Fruit fly (Drosophila melanogaster): ENCODE data around the gene bai.

bai gene

dm6 chr3R:25049742-25050517 lies 10.8 kb downstream of the bai start (continued):
- TF ChIP-seq CG11504 (tag; optimal IDR thresholded peaks at IDR 0.05), result no peak
- TF ChIP-seq CG6765 (GFP tag; optimal IDR thresholded peaks at IDR 0.05), result peak; percentile 54
- peak; percentile 44 for TF ChIP-seq CG3281 (GFP tag; optimal IDR thresholded peaks at IDR 0.05)
- TF ChIP-seq bab2 (GFP tag; optimal IDR thresholded peaks at IDR 0.05), result no peak
- TF ChIP-seq Atf-2 (GFP tag; optimal IDR thresholded peaks at IDR 0.05), result no peak
- TF ChIP-seq Lpt (GFP tag; optimal IDR thresholded peaks at IDR 0.05), result no peak
- peak; percentile 14 for TF ChIP-seq CoRest (tag; optimal IDR thresholded peaks at IDR 0.05)
- no peak for TF ChIP-seq CG18599 (GFP tag; optimal IDR thresholded peaks at IDR 0.05)
- TF ChIP-seq kah (GFP tag; optimal IDR thresholded peaks at IDR 0.05), result peak; percentile 17
- TF ChIP-seq sima (GFP tag; optimal IDR thresholded peaks at IDR 0.05), result no peak
- no peak for TF ChIP-seq nerfin-2 (GFP tag; IDR thresholded peaks at IDR 0.05; ENCODE audit: partially characterized antibody)
- TF ChIP-seq CG14860 (GFP tag; IDR thresholded peaks at IDR 0.05; ENCODE audit: partially characterized antibody), result no peak
- peak; percentile 31 for TF ChIP-seq psq (GFP tag; optimal IDR thresholded peaks at IDR 0.05)
- no peak for TF ChIP-seq ems (GFP tag; optimal IDR thresholded peaks at IDR 0.05)
- peak; percentile 28 for TF ChIP-seq tap (tag; optimal IDR thresholded peaks at IDR 0.05)
- no peak for TF ChIP-seq Doc2 (GFP tag; IDR thresholded peaks at IDR 0.05)
- no peak for TF ChIP-seq B-H1 (GFP tag; IDR thresholded peaks at IDR 0.05)
- TF ChIP-seq trem (tag; optimal IDR thresholded peaks at IDR 0.05), result peak; percentile 48
- peak; percentile 27 for TF ChIP-seq gcm2 (GFP tag; optimal IDR thresholded peaks at IDR 0.05)
- TF ChIP-seq so (GFP tag; IDR thresholded peaks at IDR 0.05), result no peak
- TF ChIP-seq hkb (optimal IDR thresholded peaks at IDR 0.05), result no peak
- no peak for TF ChIP-seq hkb (GFP tag; IDR thresholded peaks at IDR 0.05)
- TF ChIP-seq CG10654 (GFP tag; optimal IDR thresholded peaks at IDR 0.05), result no peak
- TF ChIP-seq Nf-YB (GFP tag; optimal IDR thresholded peaks at IDR 0.05), result peak; percentile 85
- TF ChIP-seq Sox100B (GFP tag; optimal IDR thresholded peaks at IDR 0.05), result no peak
- TF ChIP-seq CG6175 (GFP tag; IDR thresholded peaks at IDR 0.05), result no peak
- no peak for TF ChIP-seq CG13287 (GFP tag; IDR thresholded peaks at IDR 0.05; ENCODE audit: partially characterized antibody)
- TF ChIP-seq CG33557 (GFP tag; optimal IDR thresholded peaks at IDR 0.05), result peak; percentile 30
- TF ChIP-seq amos (GFP tag; IDR thresholded peaks at IDR 0.05; ENCODE audit: partially characterized antibody), result no peak
- TF ChIP-seq CG13424 (tag; optimal IDR thresholded peaks at IDR 0.05), result no peak
- no peak for TF ChIP-seq CG6654 (GFP tag; optimal IDR thresholded peaks at IDR 0.05)
- TF ChIP-seq CG17568 (GFP tag; optimal IDR thresholded peaks at IDR 0.05), result no peak
- TF ChIP-seq row (GFP tag; IDR thresholded peaks at IDR 0.05), result no peak
- TF ChIP-seq E2f1 (GFP tag; IDR thresholded peaks at IDR 0.05), result no peak
- TF ChIP-seq Asciz (GFP tag; optimal IDR thresholded peaks at IDR 0.05), result peak; percentile 17
- TF ChIP-seq Xbp1 (GFP tag; optimal IDR thresholded peaks at IDR 0.05), result no peak
- no peak for TF ChIP-seq crol (GFP tag; IDR thresholded peaks at IDR 0.05)
- TF ChIP-seq nerfin-1 (tag; optimal IDR thresholded peaks at IDR 0.05), result no peak
- TF ChIP-seq klu (GFP tag; IDR thresholded peaks at IDR 0.05), result no peak
- TF ChIP-seq CG12071 (GFP tag; optimal IDR thresholded peaks at IDR 0.05), result peak; percentile 61
- TF ChIP-seq CG14014 (GFP tag; IDR thresholded peaks at IDR 0.05), result no peak
- TF ChIP-seq gem (tag; optimal IDR thresholded peaks at IDR 0.05), result no peak
- no peak for TF ChIP-seq NFAT (GFP tag; IDR thresholded peaks at IDR 0.05)
- no peak for TF ChIP-seq inv (GFP tag; IDR thresholded peaks at IDR 0.05; ENCODE audit: partially characterized antibody)
- TF ChIP-seq Pdp1 (GFP tag; optimal IDR thresholded peaks at IDR 0.05), result peak in 1 of 2 experiments; percentile 54
- TF ChIP-seq CHES-1-like (GFP tag; optimal IDR thresholded peaks at IDR 0.05), result peak; percentile 10
- no peak for TF ChIP-seq Mad (GFP tag; optimal IDR thresholded peaks at IDR 0.05)
- TF ChIP-seq peb (GFP tag; IDR thresholded peaks at IDR 0.05), result no peak
- TF ChIP-seq pb (GFP tag; optimal IDR thresholded peaks at IDR 0.05), result no peak
- TF ChIP-seq tgo (GFP tag; IDR thresholded peaks at IDR 0.05), result no peak

Measured in whole organism, embryonic.